Worm (Caenorhabditis elegans) whole organism, L4/young adult: ENCODE measurements around the gene clec-214.

Experiments
- W03F9.2 ChIP-seq: fragments of 150-350 bp; optimal IDR thresholded peaks from 2 replicates; lab custom pipeline; 2014; ENCODE audit warnings: missing biosample characterization, missing genetic modification characterization
- dao-5 ChIP-seq: sonication (generic microtip); optimal IDR thresholded peaks from 2 replicates; lab custom pipeline; 2016; ENCODE audit warnings: missing genotype, missing genetic modification characterization, moderate library complexity, missing compliant biosample characterization
- him-1 ChIP-seq: sonication (generic microtip); optimal IDR thresholded peaks from 2 replicates; lab custom pipeline; 2016; ENCODE audit warnings: missing genotype, missing genetic modification reagents, missing genetic modification characterization, missing compliant biosample characterization

ce11 chrV:7618114-7618513, 7.9 kb downstream of the clec-214 start, which contains the start of gene C50E3.15:
- TF ChIP-seq W03F9.2 (tag; lab: Kevin White, UChicago) = no peak
- no peak for TF ChIP-seq him-1 (tag; lab: Kevin White, UChicago)
- TF ChIP-seq dao-5 (tag; lab: Kevin White, UChicago) = no peak
